Fruit fly (Drosophila melanogaster) whole organism, pupa: ENCODE measurements around the gene RhoGAP92B.
A peak's percentile ranks its signal among the peaks of the same experiment; 100 is the strongest.

Source experiments
- CG10348 ChIP-seq: fragments of 200-800 bp; sonication (Bioruptor generic); IDR thresholded peaks from 2 replicates; pipeline ENCODE4 v1.3.6; 2022; ENCODE audit warnings: missing biosample characterization, missing genetic modification characterization
- CG12605 ChIP-seq: fragments of 200-800 bp; sonication (Bioruptor generic); IDR thresholded peaks from 2 replicates; pipeline ENCODE4 v1.3.6; 2022; ENCODE audit warnings: missing biosample characterization, missing genetic modification characterization
- CG13204 ChIP-seq: fragments of 200-800 bp; sonication (Bioruptor generic); optimal IDR thresholded peaks from 2 replicates; lab custom pipeline; 2018; ENCODE audit warnings: missing biosample characterization, mild to moderate bottlenecking, missing genetic modification characterization, moderate library complexity
- CG14655 ChIP-seq: fragments of 200-800 bp; sonication (Bioruptor generic); optimal IDR thresholded peaks from 3 replicates; lab custom pipeline; 2017; ENCODE audit warnings: mild to moderate bottlenecking, missing biosample characterization, missing genetic modification reagents, missing genetic modification characterization
- CG15710 ChIP-seq: fragments of 200-800 bp; sonication (Bioruptor generic); optimal IDR thresholded peaks from 2 replicates; lab custom pipeline; 2018; ENCODE audit warnings: missing biosample characterization, mild to moderate bottlenecking, missing genetic modification characterization, moderate library complexity
- CG17806 ChIP-seq: fragments of 200-800 bp; sonication (Bioruptor generic); optimal IDR thresholded peaks from 2 replicates; lab custom pipeline; 2018; ENCODE audit warnings: missing biosample characterization, mild to moderate bottlenecking, missing genetic modification characterization, moderate library complexity
- CG32121 ChIP-seq: fragments of 200-800 bp; sonication (Bioruptor generic); IDR thresholded peaks from 2 replicates; pipeline ENCODE4 v1.3.6; 2022; ENCODE audit warnings: missing biosample characterization, missing genetic modification characterization
- CG34367 ChIP-seq: fragments of 200-800 bp; sonication (Bioruptor generic); optimal IDR thresholded peaks from 2 replicates; lab custom pipeline; 2018; ENCODE audit warnings: missing biosample characterization, mild to moderate bottlenecking, missing genetic modification characterization
- CG4496 ChIP-seq: fragments of 200-800 bp; sonication (Bioruptor generic); IDR thresholded peaks from 3 replicates; pipeline ENCODE4 v1.3.6; 2022; ENCODE audit warnings: missing biosample characterization, missing genetic modification characterization
- CG8159 ChIP-seq: fragments of 200-800 bp; sonication (Bioruptor generic); optimal IDR thresholded peaks from 3 replicates; lab custom pipeline; 2018; ENCODE audit warnings: missing biosample characterization, mild to moderate bottlenecking, missing genetic modification characterization, moderate library complexity
- CG8301 ChIP-seq: fragments of 200-800 bp; sonication (Bioruptor generic); optimal IDR thresholded peaks from 2 replicates; lab custom pipeline; 2018; ENCODE audit warnings: missing biosample characterization, mild to moderate bottlenecking, missing genetic modification characterization
- CG9948 ChIP-seq: fragments of 200-800 bp; sonication (Bioruptor generic); optimal IDR thresholded peaks from 2 replicates; lab custom pipeline; 2018; ENCODE audit warnings: missing biosample characterization, mild to moderate bottlenecking, missing genetic modification characterization, moderate library complexity
- D1 ChIP-seq: fragments of 200-800 bp; sonication (Bioruptor generic); optimal IDR thresholded peaks from 2 replicates; lab custom pipeline; 2018; ENCODE audit warnings: missing biosample characterization, mild to moderate bottlenecking, missing genetic modification characterization, moderate library complexity
- EcR ChIP-seq: fragments of 200-800 bp; sonication (Bioruptor generic); optimal IDR thresholded peaks from 3 replicates; lab custom pipeline; 2019; ENCODE audit warnings: missing biosample characterization, missing genetic modification characterization, mild to moderate bottlenecking, moderate library complexity, missing genetic modification reagents
- Ets98B ChIP-seq: fragments of 200-800 bp; sonication (Bioruptor generic); IDR thresholded peaks from 2 replicates; pipeline ENCODE4 v1.3.6; 2022; ENCODE audit warnings: missing biosample characterization, missing genetic modification characterization
- Pif1A ChIP-seq: fragments of 200-800 bp; sonication (Bioruptor generic); optimal IDR thresholded peaks from 3 replicates; lab custom pipeline; 2016; ENCODE audit warnings: missing biosample characterization, missing genetic modification characterization
- Pif1B ChIP-seq: fragments of 200-800 bp; sonication (Bioruptor generic); optimal IDR thresholded peaks from 3 replicates; lab custom pipeline; 2016; ENCODE audit warnings: missing biosample characterization, missing genetic modification characterization
- Snoo ChIP-seq: fragments of 200-800 bp; sonication (Bioruptor generic); optimal IDR thresholded peaks from 3 replicates; lab custom pipeline; 2017; ENCODE audit warnings: missing biosample characterization, mild to moderate bottlenecking, missing genetic modification characterization, inconsistent platforms
- fd96Ca ChIP-seq: fragments of 200-800 bp; sonication (Bioruptor generic); IDR thresholded peaks from 3 replicates; pipeline ENCODE4 v1.3.6; 2022; ENCODE audit warnings: missing biosample characterization, missing genetic modification characterization
- gl ChIP-seq: fragments of 200-800 bp; sonication (Bioruptor generic); optimal IDR thresholded peaks from 2 replicates; lab custom pipeline; 2018; ENCODE audit warnings: missing biosample characterization, mild to moderate bottlenecking, missing genetic modification characterization
- rn ChIP-seq: fragments of 200-800 bp; sonication (Bioruptor generic); IDR thresholded peaks from 2 replicates; pipeline ENCODE4 v1.3.6; 2022; ENCODE audit warnings: missing biosample characterization, missing genetic modification characterization

RhoGAP92B gene

DNA sequence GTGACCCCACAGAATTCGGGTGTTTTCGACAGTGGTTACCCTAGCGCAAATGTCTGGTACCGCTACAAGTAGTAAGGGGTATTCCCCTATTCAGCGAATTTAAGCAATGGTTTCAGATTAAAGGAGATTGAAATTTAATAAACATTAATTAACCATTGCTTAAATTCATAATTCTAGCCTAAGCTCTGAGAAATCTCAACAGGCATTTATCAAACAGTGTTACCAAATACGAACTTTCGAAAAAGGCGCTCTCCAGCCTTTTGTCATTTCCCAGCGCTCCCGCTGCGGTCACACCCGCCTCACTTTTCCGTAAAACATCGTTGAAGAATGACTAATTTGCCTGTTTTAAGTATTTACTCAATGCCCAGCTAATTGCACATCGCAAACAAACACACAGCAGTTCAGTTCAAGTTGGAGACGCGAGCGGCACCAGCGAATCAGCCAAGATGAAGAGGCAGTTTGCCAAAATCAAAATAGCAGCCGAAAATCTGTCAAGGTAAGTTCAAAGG lies at the start of gene RhoGAP92B, which contains the start of gene Surf6:
Gene RhoGAP92B, plus strand, starts transcription at position 300 of the 509 bp plus-strand sequence.
Gene Surf6, minus strand, starts transcription at position 4 of the 509 bp plus-strand sequence.
- no peak for TF ChIP-seq Ets98B (GFP tag; lab: Robert Waterston, UW)
- TF ChIP-seq CG13204 (GFP tag; lab: Kevin White, UChicago): no peak
- no peak for TF ChIP-seq Pif1A (GFP tag; lab: Kevin White, UChicago)
- no peak for TF ChIP-seq D1 (tag; lab: Kevin White, UChicago)
- no peak for TF ChIP-seq CG9948 (tag; lab: Kevin White, UChicago)
- no peak for TF ChIP-seq CG8301 (tag; lab: Kevin White, UChicago)
- peak; percentile 29; the same call in 1 of the 3 replicates for TF ChIP-seq CG4496 (GFP tag; lab: Robert Waterston, UW)
- TF ChIP-seq CG32121 (GFP tag; lab: Robert Waterston, UW): peak; percentile 68
- peak; percentile 43 for TF ChIP-seq CG15710
- peak; percentile 30 for TF ChIP-seq Pif1B (GFP tag; lab: Kevin White, UChicago)
- no peak for TF ChIP-seq rn (GFP tag; lab: Robert Waterston, UW)
- TF ChIP-seq CG17806 (tag; lab: Kevin White, UChicago): peak; percentile 12
- peak; percentile 14 for TF ChIP-seq CG8159
- no peak for TF ChIP-seq gl (tag; lab: Kevin White, UChicago)
- TF ChIP-seq CG14655 (GFP tag; lab: Kevin White, UChicago): no peak
- peak; percentile 56; the same call in 1 of the 2 replicates for TF ChIP-seq CG12605
- peak; percentile 40; the same call in 1 of the 3 replicates for TF ChIP-seq fd96Ca (GFP tag; lab: Robert Waterston, UW)
- TF ChIP-seq CG10348 (GFP tag; lab: Robert Waterston, UW): no peak
- TF ChIP-seq Snoo (tag; lab: Kevin White, UChicago): peak; percentile 40
- peak; percentile 68 for TF ChIP-seq EcR (GFP tag; lab: Kevin White, UChicago)
- peak; percentile 44 for TF ChIP-seq CG34367 (tag; lab: Kevin White, UChicago)

DNA sequence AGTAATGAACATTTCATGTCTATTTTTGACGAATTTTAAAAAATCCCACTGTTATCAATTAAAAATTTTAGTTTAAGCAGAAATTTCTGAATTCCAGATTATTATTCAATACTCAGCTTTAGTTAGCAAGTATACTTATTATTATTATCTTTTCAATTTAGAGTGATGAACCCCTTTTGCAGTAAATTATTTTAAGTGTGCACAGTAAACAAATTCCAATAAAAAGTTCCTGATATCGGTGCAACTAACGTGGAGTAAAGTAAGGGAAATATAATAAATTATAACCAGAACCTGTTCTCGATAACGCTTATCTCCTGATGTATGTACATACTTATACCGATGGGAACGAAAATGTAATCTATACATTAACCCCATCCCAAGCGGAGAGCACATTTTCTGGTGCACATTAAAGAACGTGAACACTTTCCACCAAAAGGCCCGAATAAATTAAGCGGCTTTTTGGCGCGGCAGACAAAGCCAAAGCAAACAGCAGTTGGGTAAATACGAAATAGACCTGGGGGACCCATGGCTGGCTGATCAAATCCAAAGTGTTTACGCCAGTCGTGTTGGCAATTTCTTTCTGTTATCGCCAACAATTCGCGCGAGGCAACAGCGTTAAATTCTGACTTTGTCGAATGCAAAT lies 46.8 kb upstream of the RhoGAP92B start:
- TF ChIP-seq CG12605: no peak
- no peak for TF ChIP-seq CG4496 (GFP tag; lab: Robert Waterston, UW)

DNA sequence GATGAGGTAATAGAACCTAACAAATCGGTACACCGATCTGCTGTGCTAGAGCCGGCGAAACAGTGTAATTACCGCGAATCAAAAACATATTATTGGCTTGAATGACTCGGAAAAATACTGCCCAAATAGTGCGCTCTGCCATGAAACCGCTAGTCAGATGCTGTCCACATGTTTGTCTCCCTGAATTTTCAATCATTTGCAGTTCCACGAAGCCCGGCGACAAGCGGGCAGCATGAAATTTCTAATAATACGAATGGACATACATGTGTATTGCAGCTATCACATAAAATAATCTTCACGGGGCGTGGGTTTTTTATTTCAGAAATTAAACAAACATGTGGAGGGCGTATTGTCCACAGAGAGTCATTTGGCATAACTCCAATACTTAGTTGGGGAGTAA lies 46.0 kb upstream of the RhoGAP92B start:
- TF ChIP-seq CG32121 (GFP tag; lab: Robert Waterston, UW) (no peak), CG4496 (GFP tag; lab: Robert Waterston, UW) (no peak), CG13204 (GFP tag; lab: Kevin White, UChicago) (no peak)

DNA sequence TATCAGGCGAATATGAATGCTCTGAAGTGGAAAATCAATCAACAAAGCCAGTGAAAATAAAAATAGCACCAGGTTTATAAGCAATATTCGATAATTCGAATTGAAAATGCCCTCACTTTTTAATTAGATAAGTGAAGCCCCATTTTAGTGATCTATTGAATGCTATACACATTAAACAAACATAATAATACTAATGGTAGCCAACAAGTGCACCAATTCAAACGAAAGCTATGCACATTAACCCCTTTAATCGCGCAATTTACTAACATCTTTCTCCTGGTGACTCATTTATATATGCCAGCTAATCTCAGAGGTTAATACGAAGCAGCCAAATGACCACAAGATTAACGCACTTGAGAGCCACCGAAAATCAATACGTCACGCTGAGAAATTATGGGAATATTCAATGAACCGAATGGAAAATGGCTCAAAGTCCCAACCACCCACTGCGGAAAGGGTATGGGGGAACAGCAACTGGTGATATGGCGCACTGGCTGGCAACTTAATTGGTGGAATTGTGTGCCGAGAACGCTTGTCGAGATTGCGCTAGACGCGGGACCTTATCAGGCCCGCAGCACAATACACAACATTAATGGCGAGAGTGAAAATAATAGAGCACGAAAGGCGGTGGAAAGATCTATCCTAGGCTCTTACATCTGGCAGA lies 45.5 kb upstream of the RhoGAP92B start:
- no peak for TF ChIP-seq CG15710
- no peak; the same call in 1 of the 2 replicates for TF ChIP-seq Ets98B (GFP tag; lab: Robert Waterston, UW)
- TF ChIP-seq CG13204 (GFP tag; lab: Kevin White, UChicago): no peak
- no peak for TF ChIP-seq Pif1A (GFP tag; lab: Kevin White, UChicago)
- peak; percentile 52; the same call in 1 of the 2 replicates for TF ChIP-seq CG32121 (GFP tag; lab: Robert Waterston, UW)
- TF ChIP-seq CG10348 (GFP tag; lab: Robert Waterston, UW): no peak
- 0 out of 3 replicates have a peak, but pooled peaks have one; percentile 13 for TF ChIP-seq fd96Ca (GFP tag; lab: Robert Waterston, UW)
- TF ChIP-seq CG4496 (GFP tag; lab: Robert Waterston, UW): peak; percentile 30; the same call in 1 of the 3 replicates
- TF ChIP-seq gl (tag; lab: Kevin White, UChicago): peak; percentile 42
- TF ChIP-seq EcR (GFP tag; lab: Kevin White, UChicago): peak; percentile 1
- no peak for TF ChIP-seq CG8159
- peak; percentile 21; the same call in 1 of the 2 replicates for TF ChIP-seq CG12605

DNA sequence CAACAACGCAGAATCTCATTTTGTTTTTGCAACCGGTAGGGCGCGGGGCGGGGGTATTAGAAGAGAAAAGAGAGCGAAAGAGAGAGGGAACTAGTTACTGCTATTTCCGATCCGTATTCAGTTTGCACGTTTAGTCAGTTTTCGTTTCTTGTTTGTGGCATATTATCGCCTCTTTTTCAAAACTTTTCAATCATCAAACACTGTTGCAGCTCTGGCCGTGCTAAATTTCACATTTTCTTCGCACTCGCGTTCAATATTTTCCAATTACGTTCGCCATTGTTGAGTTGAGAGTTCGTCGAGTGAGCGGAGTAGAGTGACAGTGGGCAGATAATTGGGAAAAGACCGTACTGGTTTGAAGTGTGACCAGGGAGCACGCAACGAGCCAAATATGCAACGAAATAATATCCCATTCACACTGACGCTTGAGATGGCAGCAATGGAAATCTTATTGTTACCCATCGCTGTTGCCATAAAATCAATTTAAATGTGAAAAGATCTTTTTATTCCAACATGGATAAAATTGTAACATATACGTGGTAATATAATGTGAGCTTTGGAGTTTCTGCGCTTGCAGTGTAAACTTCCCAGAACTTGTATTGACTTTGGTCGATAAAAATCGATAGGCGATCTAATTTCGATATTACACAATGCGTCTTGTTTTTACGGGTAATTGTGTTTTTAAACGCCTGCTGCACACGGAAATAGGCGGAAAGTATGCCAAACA lies 43.8 kb upstream of the RhoGAP92B start, which contains the start of the genes Ire1 and Mrm2:
Gene Ire1, minus strand, starts transcription at position 296 of the 724 bp plus-strand sequence.
Gene Mrm2, plus strand, starts transcription at position 615 of the 724 bp plus-strand sequence.
- TF ChIP-seq D1 (tag; lab: Kevin White, UChicago) (no peak), EcR (GFP tag; lab: Kevin White, UChicago) (peak; percentile 35), fd96Ca (GFP tag; lab: Robert Waterston, UW) (peak; percentile 91), CG9948 (tag; lab: Kevin White, UChicago) (peak; percentile 59), CG32121 (GFP tag; lab: Robert Waterston, UW) (peak; percentile 66), Snoo (tag; lab: Kevin White, UChicago) (peak; percentile 51), Ets98B (GFP tag; lab: Robert Waterston, UW) (peak; percentile 68), CG17806 (tag; lab: Kevin White, UChicago) (peak; percentile 56), CG4496 (GFP tag; lab: Robert Waterston, UW) (peak; percentile 86), CG15710 (peak; percentile 63), CG8301 (tag; lab: Kevin White, UChicago) (peak; percentile 53), CG8159 (peak; percentile 72), rn (GFP tag; lab: Robert Waterston, UW) (peak; percentile 73; the same call in 1 of the 2 replicates), CG14655 (GFP tag; lab: Kevin White, UChicago) (no peak), Pif1B (GFP tag; lab: Kevin White, UChicago) (peak; percentile 17), Pif1A (GFP tag; lab: Kevin White, UChicago) (no peak), CG10348 (GFP tag; lab: Robert Waterston, UW) (0 out of 2 replicates have a peak, but pooled peaks have one; percentile 13), gl (tag; lab: Kevin White, UChicago) (peak; percentile 8), CG34367 (tag; lab: Kevin White, UChicago) (peak; percentile 48), CG13204 (GFP tag; lab: Kevin White, UChicago) (no peak), CG12605 (no peak)
